Worm (Caenorhabditis elegans): Measurements from ENCODE around the gene sri-31.

DNA sequence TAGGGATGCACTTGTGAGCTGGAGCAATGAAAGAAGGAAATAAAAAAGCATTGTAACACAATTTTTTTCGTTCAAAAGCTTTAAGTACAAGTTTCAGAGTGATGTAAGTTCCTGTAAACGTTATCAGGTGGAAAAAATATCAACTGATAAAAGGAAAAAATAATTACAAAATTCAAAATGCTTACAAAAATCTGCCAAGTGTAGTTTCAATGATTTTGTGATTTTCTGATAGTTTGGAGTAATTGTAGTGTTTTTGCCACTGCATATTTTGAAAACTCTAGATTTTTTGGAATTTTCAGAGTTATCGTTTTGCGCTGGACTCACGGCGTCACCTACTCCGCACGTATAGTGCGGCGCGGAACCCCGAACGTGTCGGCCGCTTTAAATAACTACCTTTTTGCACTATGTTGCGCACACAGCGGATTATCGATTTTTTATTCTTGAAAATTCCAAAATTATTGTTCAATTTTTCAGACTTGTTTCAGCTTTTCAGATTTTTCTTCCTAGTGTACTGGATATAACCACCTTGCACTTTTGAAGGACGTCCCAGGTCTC lies 27.3 kb upstream of the sri-31 start, which contains the start of gene clec-2:
- TF ChIP-seq lin-13 (GFP tag; optimal IDR thresholded peaks at IDR 0.05): no peak
- no peak for TF ChIP-seq skn-1 (tag; optimal IDR thresholded peaks at IDR 0.05)
- no peak for TF ChIP-seq mab-5 (tag; optimal IDR thresholded peaks at IDR 0.05)
- TF ChIP-seq ztf-11 (tag; optimal IDR thresholded peaks at IDR 0.05): no peak
- TF ChIP-seq R02D3.7 (tag; optimal IDR thresholded peaks at IDR 0.05): no peak
